Fruit fly (Drosophila melanogaster): Measurements from ENCODE around the gene Set2.
A peak's percentile ranks its signal among the peaks of the same experiment; 100 is the strongest.

The Set2 gene

dm6 chrX:13369438-13369837, 43.6 kb upstream of the Set2 start:
- TF ChIP-seq CG10631 (GFP tag; optimal IDR thresholded peaks at IDR 0.05): no peak
- TF ChIP-seq Hr39 (GFP tag; optimal IDR thresholded peaks at IDR 0.05): no peak
- no peak for TF ChIP-seq Ets21C (GFP tag; optimal IDR thresholded peaks at IDR 0.05)
- no peak for TF ChIP-seq Smox (GFP tag; optimal IDR thresholded peaks at IDR 0.05)
- TF ChIP-seq salr (GFP tag; optimal IDR thresholded peaks at IDR 0.05): no peak
- no peak for TF ChIP-seq CG4318 (GFP tag; optimal IDR thresholded peaks at IDR 0.05)
- no peak for TF ChIP-seq CG3919 (GFP tag; optimal IDR thresholded peaks at IDR 0.05)
- TF ChIP-seq CG6276 (GFP tag; optimal IDR thresholded peaks at IDR 0.05): no peak
- TF ChIP-seq esn (GFP tag; optimal IDR thresholded peaks at IDR 0.05): no peak
- TF ChIP-seq CG10669 (GFP tag; optimal IDR thresholded peaks at IDR 0.05): no peak
- no peak for TF ChIP-seq Sox102F (GFP tag; optimal IDR thresholded peaks at IDR 0.05)
- TF ChIP-seq vri (GFP tag; optimal IDR thresholded peaks at IDR 0.05): no peak
- no peak for TF ChIP-seq Ets96B (tag; optimal IDR thresholded peaks at IDR 0.05)
- no peak for TF ChIP-seq CG6854 (GFP tag; optimal IDR thresholded peaks at IDR 0.05)
- no peak for TF ChIP-seq CG31627 (GFP tag; optimal IDR thresholded peaks at IDR 0.05)

DNA sequence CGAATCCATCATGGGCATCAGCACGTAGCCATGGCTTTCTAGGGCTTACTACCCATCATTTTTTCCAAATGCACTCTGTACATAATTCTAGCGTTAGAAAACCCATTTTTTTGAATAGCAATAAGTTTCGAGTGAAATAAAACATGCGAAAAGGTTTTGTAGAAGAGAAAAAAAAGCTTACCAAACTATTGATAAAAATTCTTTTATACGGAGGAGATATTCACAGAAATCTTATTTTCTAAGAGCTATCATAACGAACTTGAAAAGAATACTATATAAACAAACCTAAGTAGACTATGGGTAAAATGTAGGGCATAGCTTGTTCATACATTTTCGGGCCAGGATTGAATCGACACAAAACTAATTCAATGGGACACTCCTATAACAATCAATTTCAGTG, 42.7 kb upstream of the Set2 start, which contains the start of gene CG1640:
Gene CG1640, plus strand, starts transcription at position 301 of the 400 bp plus-strand sequence.
- TF ChIP-seq CG34406 (GFP tag; optimal IDR thresholded peaks at IDR 0.05) (no peak), Eip78C (GFP tag) (no peak), CG31627 (GFP tag; optimal IDR thresholded peaks at IDR 0.05) (no peak), CG6792 (GFP tag; optimal IDR thresholded peaks at IDR 0.05) (no peak), CG8319 (GFP tag; optimal IDR thresholded peaks at IDR 0.05) (no peak), CG8632 (GFP tag; optimal IDR thresholded peaks at IDR 0.05) (no peak), fd85E (GFP tag; optimal IDR thresholded peaks at IDR 0.05) (no peak), CG6854 (GFP tag; optimal IDR thresholded peaks at IDR 0.05) (no peak)

DNA sequence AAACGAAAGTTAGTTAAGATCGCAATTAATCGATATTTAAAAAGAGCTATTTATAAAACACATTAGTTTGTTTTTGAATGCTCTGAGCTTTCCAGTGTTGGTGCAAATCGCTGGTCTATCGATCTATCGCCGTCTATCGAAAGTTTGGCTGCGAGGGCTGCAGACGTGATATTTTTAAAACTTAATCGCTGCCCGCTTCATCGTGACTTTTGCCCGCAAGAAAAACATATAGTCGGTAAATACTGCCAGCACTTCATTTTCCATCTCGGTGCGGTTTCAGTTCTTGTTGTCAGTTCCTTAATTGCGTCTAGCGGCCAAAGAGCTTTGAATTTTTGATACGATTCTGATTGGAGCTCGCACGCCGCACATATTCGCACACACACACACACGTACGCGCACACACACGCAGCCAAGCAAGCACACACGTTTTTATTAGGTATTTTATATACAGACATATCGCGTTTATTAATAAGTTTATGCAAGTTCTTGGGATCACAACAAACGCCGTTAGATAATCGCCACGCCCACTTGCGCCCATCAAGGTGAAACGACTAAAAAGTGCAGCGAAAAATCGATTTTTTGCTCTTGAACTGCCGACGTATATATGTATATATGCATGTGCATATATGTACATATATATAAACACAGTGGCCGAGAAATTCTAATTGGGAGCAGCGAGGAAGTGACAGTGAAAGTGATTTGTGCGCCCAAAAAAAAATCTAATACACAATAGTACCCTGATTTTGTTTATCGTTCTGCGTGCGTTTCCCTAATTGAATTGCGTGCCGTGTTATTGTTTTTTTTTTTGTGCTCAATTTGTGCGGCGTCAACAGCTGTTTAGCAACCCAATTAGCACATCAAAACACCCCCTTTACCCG, 42.0 kb upstream of the Set2 start:
- TF ChIP-seq CG6163 (GFP tag; IDR thresholded peaks at IDR 0.05) (no peak), CG6792 (GFP tag; optimal IDR thresholded peaks at IDR 0.05) (peak; percentile 26), Ets21C (GFP tag; optimal IDR thresholded peaks at IDR 0.05) (peak; percentile 13), CG11762 (GFP tag; optimal IDR thresholded peaks at IDR 0.05; ENCODE audit: insufficient read depth) (no peak), CG3919 (GFP tag; optimal IDR thresholded peaks at IDR 0.05) (peak; percentile 35), Gug (GFP tag; IDR thresholded peaks at IDR 0.05) (no peak), CG16779 (tag; optimal IDR thresholded peaks at IDR 0.05) (no peak), CG31627 (GFP tag; optimal IDR thresholded peaks at IDR 0.05) (peak; percentile 28), esn (GFP tag; optimal IDR thresholded peaks at IDR 0.05) (peak; percentile 44), topi (GFP tag; optimal IDR thresholded peaks at IDR 0.05) (peak; percentile 35), CG7368 (GFP tag; optimal IDR thresholded peaks at IDR 0.05) (no peak), fkh (GFP tag; optimal IDR thresholded peaks at IDR 0.05) (no peak), Smox (GFP tag; optimal IDR thresholded peaks at IDR 0.05) (no peak), pdm3 (GFP tag; optimal IDR thresholded peaks at IDR 0.05) (no peak), Eip75B (GFP tag; optimal IDR thresholded peaks at IDR 0.05) (no peak), net (GFP tag; optimal IDR thresholded peaks at IDR 0.05) (no peak), Blimp-1 (GFP tag; optimal IDR thresholded peaks at IDR 0.05) (no peak), CG34406 (GFP tag; optimal IDR thresholded peaks at IDR 0.05) (no peak), CG11294 (GFP tag; IDR thresholded peaks at IDR 0.05) (no peak), Hr4 (GFP tag; optimal IDR thresholded peaks at IDR 0.05) (no peak), Lpt (GFP tag; optimal IDR thresholded peaks at IDR 0.05) (peak; percentile 7), CG4318 (GFP tag; optimal IDR thresholded peaks at IDR 0.05) (no peak), CG10669 (GFP tag; optimal IDR thresholded peaks at IDR 0.05) (no peak), vri (GFP tag; optimal IDR thresholded peaks at IDR 0.05) (no peak), Met (GFP tag; optimal IDR thresholded peaks at IDR 0.05) (peak; percentile 40), salr (GFP tag; optimal IDR thresholded peaks at IDR 0.05) (no peak), ss (GFP tag; optimal IDR thresholded peaks at IDR 0.05) (peak in 1 of 2 experiments; percentile 13), CG10631 (GFP tag; optimal IDR thresholded peaks at IDR 0.05) (no peak), Eip78C (GFP tag) (peak; percentile 53), eg (GFP tag; IDR thresholded peaks at IDR 0.05) (no peak), Hr39 (GFP tag; optimal IDR thresholded peaks at IDR 0.05) (peak; percentile 34), Sox102F (GFP tag; optimal IDR thresholded peaks at IDR 0.05) (no peak), Eip93F (GFP tag; optimal IDR thresholded peaks at IDR 0.05) (no peak), CG11902 (GFP tag; optimal IDR thresholded peaks at IDR 0.05) (no peak), CG6276 (GFP tag; optimal IDR thresholded peaks at IDR 0.05) (no peak), fd85E (GFP tag; optimal IDR thresholded peaks at IDR 0.05) (no peak), CG8319 (GFP tag; optimal IDR thresholded peaks at IDR 0.05) (no peak), CG1621 (tag; optimal IDR thresholded peaks at IDR 0.05) (no peak), lz (GFP tag; optimal IDR thresholded peaks at IDR 0.05) (peak; percentile 39), CG3032 (tag; optimal IDR thresholded peaks at IDR 0.05) (no peak)

Data from whole organism, prepupa.